Worm (Caenorhabditis elegans) whole organism, young adult: ENCODE results near the gene T21C12.4.

ENCODE experiments used
- B0019.2 ChIP-seq: fragments of 200-800 bp; sonication (Bioruptor generic); conservative IDR thresholded peaks from 2 replicates; pipeline ENCODE4 v1.3.6; 2022; ENCODE audit warnings: missing genetic modification reagents, missing genetic modification characterization, missing compliant biosample characterization
- B0035.1 ChIP-seq: sonication (generic microtip); optimal IDR thresholded peaks from 2 replicates; lab custom pipeline; 2016; ENCODE audit warnings: missing genetic modification characterization, mild to moderate bottlenecking, missing compliant biosample characterization, missing genotype, missing genetic modification reagents
- C17E4.6 ChIP-seq: fragments of 200-800 bp; sonication (Bioruptor generic); IDR thresholded peaks from 2 replicates; pipeline ENCODE4 v1.3.6; 2022; ENCODE audit warnings: missing genetic modification reagents, missing genetic modification characterization, missing compliant biosample characterization
- D2030.7 ChIP-seq: fragments of 200-800 bp; sonication (Bioruptor generic); IDR thresholded peaks from 2 replicates; pipeline ENCODE4 v1.3.6; 2022; ENCODE audit warnings: missing genetic modification reagents, missing genetic modification characterization, missing compliant biosample characterization
- F33H1.4 ChIP-seq: fragments of 200-800 bp; sonication (Bioruptor generic); IDR thresholded peaks from 2 replicates; pipeline ENCODE4 v1.3.6; 2022; ENCODE audit warnings: missing genetic modification reagents, missing genetic modification characterization, missing compliant biosample characterization
- F37B4.10 ChIP-seq: fragments of 200-800 bp; sonication (Bioruptor generic); IDR thresholded peaks from 2 replicates; pipeline ENCODE4 v1.3.6; 2022; ENCODE audit warnings: missing genetic modification characterization, missing compliant biosample characterization
- F57A8.1 ChIP-seq: fragments of 200-800 bp; sonication (Bioruptor generic); optimal IDR thresholded peaks from 2 replicates; lab custom pipeline; 2018; ENCODE audit warnings: mild to moderate bottlenecking, missing genetic modification characterization, moderate library complexity, missing compliant biosample characterization
- F57C9.4 ChIP-seq: sonication (generic microtip); optimal IDR thresholded peaks from 2 replicates; lab custom pipeline; 2017; ENCODE audit warnings: mild to moderate bottlenecking, missing genetic modification characterization, missing compliant biosample characterization
- Y53F4B.3 ChIP-seq: fragments of 200-800 bp; sonication (Bioruptor generic); IDR thresholded peaks from 2 replicates; pipeline ENCODE4 v1.3.6; 2022; ENCODE audit warnings: missing genetic modification reagents, missing genetic modification characterization, missing compliant biosample characterization
- Y53G8AR.9 ChIP-seq: fragments of 200-800 bp; sonication (Bioruptor generic); conservative IDR thresholded peaks from 2 replicates; pipeline ENCODE4 v1.3.6; 2022; ENCODE audit warnings: missing genetic modification reagents, missing genetic modification characterization, missing compliant biosample characterization
- Y95B8A.8 ChIP-seq: fragments of 200-800 bp; sonication (Bioruptor generic); IDR thresholded peaks from 2 replicates; pipeline ENCODE4 v1.3.6; 2022; ENCODE audit warnings: missing genetic modification reagents, missing genetic modification characterization, missing compliant biosample characterization
- akir-1 ChIP-seq: fragments of 200-800 bp; sonication (Bioruptor generic); optimal IDR thresholded peaks from 2 replicates; lab custom pipeline; 2018; ENCODE audit warnings: mild to moderate bottlenecking, missing genetic modification characterization, moderate library complexity, missing compliant biosample characterization
- aptf-2 ChIP-seq: fragments of 200-800 bp; sonication (Bioruptor generic); conservative IDR thresholded peaks from 2 replicates; pipeline ENCODE4 v1.3.6; 2022; ENCODE audit warnings: missing genetic modification reagents, missing genetic modification characterization, missing compliant biosample characterization
- aptf-3 ChIP-seq: fragments of 200-800 bp; sonication (Bioruptor generic); IDR thresholded peaks from 2 replicates; pipeline ENCODE4 v1.3.6; 2022; ENCODE audit warnings: missing genetic modification characterization, missing compliant biosample characterization
- attf-3 ChIP-seq: fragments of 200-800 bp; sonication (Bioruptor generic); conservative IDR thresholded peaks from 2 replicates; pipeline ENCODE4 v1.3.6; 2022; ENCODE audit warnings: missing genetic modification reagents, missing genetic modification characterization, missing compliant biosample characterization
- cebp-1 ChIP-seq, 2 experiments: fragments of 200-800 bp in 1 of 2; sonication (Bioruptor generic) in 1 of 2; sonication (generic microtip) in 1 of 2; IDR thresholded peaks in 1 of 2; optimal IDR thresholded peaks in 1 of 2; 2 replicates each; pipeline versions ENCODE4 v1.3.6 to Lab custom; 2017 to 2022; ENCODE audit warnings: missing compliant biosample characterization in 2 of 2, missing genetic modification characterization in 2 of 2, mild to moderate bottlenecking in 1 of 2, missing genetic modification reagents in 1 of 2, moderate library complexity in 1 of 2
- cebp-2 ChIP-seq: fragments of 200-800 bp; sonication (Bioruptor generic); IDR thresholded peaks from 2 replicates; pipeline ENCODE4 v1.3.6; 2022; ENCODE audit warnings: missing genetic modification characterization, missing compliant biosample characterization
- ceh-100 ChIP-seq: fragments of 200-800 bp; sonication (Bioruptor generic); IDR thresholded peaks from 2 replicates; pipeline ENCODE4 v1.3.6; 2022; ENCODE audit warnings: missing genetic modification reagents, missing genetic modification characterization, missing compliant biosample characterization
- ceh-79 ChIP-seq: sonication (generic microtip); optimal IDR thresholded peaks from 2 replicates; lab custom pipeline; 2017; ENCODE audit warnings: mild to moderate bottlenecking, missing genetic modification characterization, missing compliant biosample characterization
- chd-7 ChIP-seq: sonication (generic microtip); optimal IDR thresholded peaks from 2 replicates; lab custom pipeline; 2016; ENCODE audit warnings: mild to moderate bottlenecking, missing genetic modification characterization, moderate library complexity, missing compliant biosample characterization
- dox-1 ChIP-seq: fragments of 200-800 bp; sonication (Bioruptor generic); IDR thresholded peaks from 2 replicates; pipeline ENCODE4 v1.3.6; 2022; ENCODE audit warnings: missing genetic modification reagents, missing genetic modification characterization, missing compliant biosample characterization
- dpff-1 ChIP-seq: sonication (generic microtip); optimal IDR thresholded peaks from 2 replicates; lab custom pipeline; 2017; ENCODE audit warnings: mild to moderate bottlenecking, missing genetic modification characterization, missing compliant biosample characterization
- egl-18 ChIP-seq: fragments of 200-800 bp; sonication (Bioruptor generic); IDR thresholded peaks from 2 replicates; pipeline ENCODE4 v1.3.6; 2022; ENCODE audit warnings: missing genetic modification reagents, missing genetic modification characterization, missing compliant biosample characterization
- egl-44 ChIP-seq: fragments of 200-800 bp; sonication (Bioruptor generic); IDR thresholded peaks from 2 replicates; pipeline ENCODE4 v1.3.6; 2022; ENCODE audit warnings: missing genetic modification reagents, missing genetic modification characterization, missing compliant biosample characterization
- hmg-1.2 ChIP-seq: fragments of 200-800 bp; sonication (Bioruptor generic); IDR thresholded peaks from 2 replicates; pipeline ENCODE4 v1.3.6; 2022; ENCODE audit warnings: missing genetic modification reagents, missing genetic modification characterization, missing compliant biosample characterization
- hmg-20 ChIP-seq: fragments of 200-800 bp; sonication (Bioruptor generic); IDR thresholded peaks from 2 replicates; pipeline ENCODE4 v1.3.6; 2022; ENCODE audit warnings: missing genetic modification reagents, missing genetic modification characterization, missing compliant biosample characterization
- hrde-1 ChIP-seq: sonication (generic microtip); optimal IDR thresholded peaks from 2 replicates; lab custom pipeline; 2016; ENCODE audit warnings: missing genetic modification characterization, mild to moderate bottlenecking, missing compliant biosample characterization, moderate library complexity, missing genotype, missing genetic modification reagents, borderline replicate concordance
- hsf-1 ChIP-seq: fragments of 200-800 bp; sonication (Bioruptor generic); IDR thresholded peaks from 2 replicates; pipeline ENCODE4 v1.3.6; 2022; ENCODE audit warnings: missing genetic modification reagents, missing genetic modification characterization, missing compliant biosample characterization
- let-607 ChIP-seq, 2 experiments: fragments of 200-800 bp in 1 of 2; sonication (Bioruptor generic) in 1 of 2; sonication (generic microtip) in 1 of 2; optimal IDR thresholded peaks; 2 replicates each; lab custom pipeline; 2016 to 2018; ENCODE audit warnings: mild to moderate bottlenecking in 2 of 2, missing compliant biosample characterization in 2 of 2, missing genetic modification characterization in 2 of 2, moderate library complexity in 2 of 2, missing genotype in 1 of 2
- lin-26 ChIP-seq: fragments of 200-800 bp; sonication (Bioruptor generic); IDR thresholded peaks from 2 replicates; pipeline ENCODE4 v1.3.6; 2022; ENCODE audit warnings: missing genetic modification reagents, missing genetic modification characterization, missing compliant biosample characterization
- lir-1 ChIP-seq: fragments of 200-800 bp; sonication (Bioruptor generic); conservative IDR thresholded peaks from 2 replicates; pipeline ENCODE4 v1.3.6; 2022; ENCODE audit warnings: missing genetic modification reagents, missing genetic modification characterization, missing compliant biosample characterization
- lsl-1 ChIP-seq: fragments of 200-800 bp; sonication (Bioruptor generic); optimal IDR thresholded peaks from 2 replicates; lab custom pipeline; 2018; ENCODE audit warnings: mild to moderate bottlenecking, missing genetic modification characterization, moderate library complexity, missing compliant biosample characterization
- lsy-27 ChIP-seq: sonication (generic microtip); optimal IDR thresholded peaks from 2 replicates; lab custom pipeline; 2017; ENCODE audit warnings: missing genetic modification characterization, mild to moderate bottlenecking, missing compliant biosample characterization, antibody characterized with exemption, missing genotype, borderline replicate concordance; ENCODE audit not compliant: insufficient read depth
- madf-6 ChIP-seq: fragments of 200-800 bp; sonication (Bioruptor generic); IDR thresholded peaks from 2 replicates; pipeline ENCODE4 v1.3.6; 2022; ENCODE audit warnings: missing genetic modification reagents, missing genetic modification characterization, missing compliant biosample characterization
- mes-4 ChIP-seq: sonication (generic microtip); optimal IDR thresholded peaks from 2 replicates; lab custom pipeline; 2016; ENCODE audit warnings: missing genotype, missing genetic modification characterization, missing compliant biosample characterization
- mxl-1 ChIP-seq: sonication (generic microtip); optimal IDR thresholded peaks from 2 replicates; lab custom pipeline; 2016; ENCODE audit warnings: missing genetic modification characterization, missing compliant biosample characterization
- nfya-2 ChIP-seq: fragments of 200-800 bp; sonication (Bioruptor generic); IDR thresholded peaks from 2 replicates; pipeline ENCODE4 v1.3.6; 2022; ENCODE audit warnings: missing genetic modification reagents, missing genetic modification characterization, missing compliant biosample characterization
- nfyb-1 ChIP-seq: fragments of 200-800 bp; sonication (Bioruptor generic); IDR thresholded peaks from 2 replicates; pipeline ENCODE4 v1.3.6; 2022; ENCODE audit warnings: missing genetic modification reagents, missing genetic modification characterization, missing compliant biosample characterization
- nhr-80 ChIP-seq: sonication (generic microtip); optimal IDR thresholded peaks from 2 replicates; lab custom pipeline; 2016; ENCODE audit warnings: missing genetic modification characterization, missing compliant biosample characterization
- pbrm-1 ChIP-seq: fragments of 200-800 bp; sonication (Bioruptor generic); IDR thresholded peaks from 2 replicates; pipeline ENCODE4 v1.3.6; 2022; ENCODE audit warnings: missing genetic modification reagents, missing genetic modification characterization, missing compliant biosample characterization
- repo-1 ChIP-seq: sonication (generic microtip); optimal IDR thresholded peaks from 2 replicates; lab custom pipeline; 2017; ENCODE audit warnings: mild to moderate bottlenecking, missing genetic modification characterization, missing compliant biosample characterization
- snpc-1.1 ChIP-seq: sonication (generic microtip); optimal IDR thresholded peaks from 2 replicates; lab custom pipeline; 2017; ENCODE audit warnings: missing genetic modification characterization, mild to moderate bottlenecking, missing compliant biosample characterization, antibody characterized with exemption, moderate library complexity, missing genotype, missing genetic modification reagents; ENCODE audit not compliant: insufficient read depth
- tbp1 ChIP-seq: fragments of 200-800 bp; sonication (Bioruptor generic); optimal IDR thresholded peaks from 2 replicates; lab custom pipeline; 2018; ENCODE audit warnings: mild to moderate bottlenecking, missing genetic modification characterization, missing compliant biosample characterization
- unc-130 ChIP-seq: sonication (generic microtip); optimal IDR thresholded peaks from 2 replicates; lab custom pipeline; 2016; ENCODE audit warnings: missing genetic modification reagents, missing genetic modification characterization, missing compliant biosample characterization
- unc-62 ChIP-seq: fragments of 150-350 bp; optimal IDR thresholded peaks from 2 replicates; lab custom pipeline; 2014; ENCODE audit warnings: missing biosample characterization, missing genetic modification reagents, missing genetic modification characterization
- ztf-28 ChIP-seq: fragments of 200-800 bp; sonication (Bioruptor generic); IDR thresholded peaks from 2 replicates; pipeline ENCODE4 v1.3.6; 2022; ENCODE audit warnings: missing genetic modification reagents, missing genetic modification characterization, missing compliant biosample characterization

The T21C12.4 gene

DNA sequence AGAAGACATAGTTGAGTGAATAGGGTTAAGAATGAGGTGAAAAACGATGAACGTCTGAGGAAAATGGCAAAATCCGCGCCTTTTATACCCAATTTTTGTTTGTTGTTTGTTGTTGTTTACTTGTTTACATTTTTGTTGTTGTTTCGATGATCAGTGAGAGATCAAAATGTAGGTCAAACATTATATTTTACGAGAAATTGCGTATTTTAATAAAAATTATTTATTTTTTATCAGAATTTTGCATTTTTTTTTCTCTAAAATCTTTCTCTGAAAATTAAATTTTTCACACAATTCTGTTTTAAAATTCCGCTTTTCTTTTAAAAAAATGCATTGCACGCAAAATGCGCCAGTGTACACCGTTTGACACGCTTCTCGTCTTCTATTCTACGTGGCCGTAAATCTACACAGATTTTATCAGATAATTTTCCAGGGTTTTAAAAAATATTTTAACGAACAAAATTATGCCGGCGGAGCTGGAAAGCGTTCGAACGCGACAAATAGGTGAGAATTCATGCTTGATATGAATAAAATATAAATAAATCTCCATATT is 51.0 kb downstream of the T21C12.4 start, which contains the start of the genes sip-1 and sly-1 (continued):
- no peak for TF ChIP-seq pbrm-1
- no peak for TF ChIP-seq dpff-1
- no peak for TF ChIP-seq unc-62 (GFP tag; lab: Kevin White, UChicago)
- TF ChIP-seq nfyb-1: no peak
- TF ChIP-seq lsy-27 (tag; lab: Kevin White, UChicago): no peak
- TF ChIP-seq let-607 (tag; optimal IDR thresholded peaks at IDR 0.05; lab: Kevin White, UChicago): peak; percentile 32 to 84
- TF ChIP-seq Y53F4B.3: no peak
- no peak for TF ChIP-seq akir-1 (GFP tag; lab: Kevin White, UChicago)
- no peak for TF ChIP-seq ceh-79 (tag; lab: Kevin White, UChicago)
- no peak for TF ChIP-seq nfya-2 (GFP tag; lab: Robert Waterston, UW)
- peak; percentile 63 for TF ChIP-seq F33H1.4
- no peak for TF ChIP-seq hmg-1.2 (GFP tag; lab: Robert Waterston, UW)
- TF ChIP-seq snpc-1.1: peak; percentile 25
- no peak for TF ChIP-seq ztf-28
- TF ChIP-seq F57A8.1: no peak
- TF ChIP-seq lin-26 (GFP tag; lab: Robert Waterston, UW): no peak
- no peak for TF ChIP-seq egl-18 (GFP tag; lab: Robert Waterston, UW)
- TF ChIP-seq hrde-1: no peak
- no peak for TF ChIP-seq B0035.1 (tag; lab: Kevin White, UChicago)
- no peak for TF ChIP-seq F37B4.10 (GFP tag; lab: Robert Waterston, UW)
- no peak for TF ChIP-seq C17E4.6
- no peak for TF ChIP-seq attf-3
- TF ChIP-seq lir-1: no peak
- peak; percentile 19 for TF ChIP-seq nhr-80 (tag; lab: Kevin White, UChicago)
- TF ChIP-seq repo-1: no peak
- no peak for TF ChIP-seq aptf-2 (GFP tag; lab: Robert Waterston, UW)
- TF ChIP-seq cebp-2 (GFP tag; lab: Robert Waterston, UW): no peak
- TF ChIP-seq mes-4 (tag; lab: Kevin White, UChicago): no peak
- TF ChIP-seq aptf-3: no peak
- TF ChIP-seq Y53G8AR.9 (GFP tag; lab: Robert Waterston, UW): no peak
- TF ChIP-seq ceh-100 (GFP tag; lab: Robert Waterston, UW): 0 out of 2 replicates have a peak, but pooled peaks have one; percentile 16
- no peak for TF ChIP-seq hmg-20 (GFP tag; lab: Robert Waterston, UW)
- TF ChIP-seq mxl-1 (tag; lab: Kevin White, UChicago): no peak
- TF ChIP-seq egl-44 (GFP tag; lab: Robert Waterston, UW): no peak

DNA sequence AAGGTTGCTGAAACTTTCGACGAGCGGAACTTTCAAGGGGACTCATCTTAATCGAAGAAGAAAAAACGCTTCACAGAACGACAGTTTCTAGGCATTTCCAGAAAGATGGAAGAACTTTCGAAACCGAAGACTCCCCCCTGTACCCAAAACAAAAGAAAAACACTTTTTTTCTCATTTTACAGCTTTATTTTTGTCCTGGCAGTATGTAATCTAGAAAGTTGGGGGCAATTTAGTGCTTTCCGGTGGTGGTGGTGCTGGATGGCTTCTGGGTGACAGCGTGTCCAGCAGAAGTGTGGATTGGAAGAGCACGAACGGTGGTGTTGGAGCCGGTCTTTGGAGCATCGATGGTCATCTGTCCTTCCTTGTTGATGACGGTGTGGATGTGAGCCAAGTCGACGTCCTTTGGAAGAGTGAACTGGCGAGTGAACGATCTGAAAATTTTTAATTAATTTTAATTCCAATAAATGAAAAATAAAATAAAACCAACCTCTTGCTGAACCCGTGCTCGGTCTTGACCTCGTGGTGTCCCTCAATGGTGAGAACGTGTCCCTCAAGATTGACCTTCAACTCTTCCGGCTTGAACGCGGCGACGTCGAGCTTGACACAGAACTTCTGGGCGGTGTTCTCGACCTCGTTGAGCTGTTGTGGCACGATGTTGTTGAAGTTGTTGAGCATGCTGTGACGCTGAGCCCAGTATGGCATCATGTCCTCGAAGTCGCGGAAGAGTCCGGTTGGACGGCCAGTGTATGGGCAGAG is 51.7 kb downstream of the T21C12.4 start:
- TF ChIP-seq madf-6 (GFP tag; lab: Robert Waterston, UW) (peak; percentile 83), pbrm-1 (peak; percentile 59), Y95B8A.8 (GFP tag; lab: Robert Waterston, UW) (peak; percentile 94; the same call in 1 of the 2 replicates), aptf-2 (GFP tag; lab: Robert Waterston, UW) (no peak), D2030.7 (peak; percentile 88), repo-1 (peak; percentile 60), dpff-1 (peak; percentile 64), hsf-1 (GFP tag; lab: Robert Waterston, UW) (peak; percentile 95), snpc-1.1 (peak; percentile 45), unc-130 (GFP tag; lab: Kevin White, UChicago) (peak; percentile 51), tbp1 (peak; percentile 62), cebp-1 (GFP tag; IDR thresholded peaks at IDR 0.05; lab: Robert Waterston, UW) (no peak), cebp-1 (tag; optimal IDR thresholded peaks at IDR 0.05; lab: Kevin White, UChicago) (peak; percentile 76), dox-1 (GFP tag; lab: Robert Waterston, UW) (peak; percentile 79), B0019.2 (peak; percentile 26), lsl-1 (GFP tag; lab: Kevin White, UChicago) (peak; percentile 48), hmg-20 (GFP tag; lab: Robert Waterston, UW) (peak; percentile 10; the same call in 1 of the 2 replicates), cebp-2 (GFP tag; lab: Robert Waterston, UW) (no peak), lin-26 (GFP tag; lab: Robert Waterston, UW) (peak; percentile 96), chd-7 (tag; lab: Kevin White, UChicago) (no peak), F57C9.4 (tag; lab: Kevin White, UChicago) (no peak)
